Worm (Caenorhabditis elegans) whole organism, young adult: ENCODE measurements around the gene abi-1.
A peak's percentile ranks its signal among the peaks of the same experiment; 100 is the strongest.

Source experiments
- B0336.3 ChIP-seq: fragments of 200-800 bp; sonication (Bioruptor generic); IDR thresholded peaks from 2 replicates; pipeline ENCODE4 v1.3.6; 2022; ENCODE audit warnings: missing genetic modification characterization, missing compliant biosample characterization
- C06A6.2 ChIP-seq: fragments of 200-800 bp; sonication (Bioruptor generic); conservative IDR thresholded peaks from 2 replicates; pipeline ENCODE4 v1.3.6; 2022; ENCODE audit warnings: missing genetic modification characterization, missing compliant biosample characterization
- D2030.7 ChIP-seq: fragments of 200-800 bp; sonication (Bioruptor generic); IDR thresholded peaks from 2 replicates; pipeline ENCODE4 v1.3.6; 2022; ENCODE audit warnings: missing genetic modification reagents, missing genetic modification characterization, missing compliant biosample characterization
- F10E7.11 ChIP-seq: sonication (generic microtip); optimal IDR thresholded peaks from 2 replicates; lab custom pipeline; 2017; ENCODE audit warnings: mild to moderate bottlenecking, missing genetic modification characterization, moderate library complexity, missing compliant biosample characterization
- F33H1.4 ChIP-seq: fragments of 200-800 bp; sonication (Bioruptor generic); IDR thresholded peaks from 2 replicates; pipeline ENCODE4 v1.3.6; 2022; ENCODE audit warnings: missing genetic modification reagents, missing genetic modification characterization, missing compliant biosample characterization
- F39B2.1 ChIP-seq: fragments of 200-800 bp; sonication (Bioruptor generic); IDR thresholded peaks from 2 replicates; pipeline ENCODE4 v1.3.6; 2022; ENCODE audit warnings: missing genetic modification reagents, missing genetic modification characterization, missing compliant biosample characterization
- F52B5.7 ChIP-seq: sonication (generic microtip); optimal IDR thresholded peaks from 2 replicates; lab custom pipeline; 2016; ENCODE audit warnings: mild to moderate bottlenecking, missing genetic modification characterization, missing compliant biosample characterization
- F57C9.4 ChIP-seq: sonication (generic microtip); optimal IDR thresholded peaks from 2 replicates; lab custom pipeline; 2017; ENCODE audit warnings: mild to moderate bottlenecking, missing genetic modification characterization, missing compliant biosample characterization
- Y53G8AR.9 ChIP-seq: fragments of 200-800 bp; sonication (Bioruptor generic); conservative IDR thresholded peaks from 2 replicates; pipeline ENCODE4 v1.3.6; 2022; ENCODE audit warnings: missing genetic modification reagents, missing genetic modification characterization, missing compliant biosample characterization
- ama-1 ChIP-seq, 3 experiments: fragments of 150-350 bp in 1 of 3; sonication (generic microtip) in 2 of 3; optimal IDR thresholded peaks; 2 replicates each; lab custom pipeline; 2014 to 2018; ENCODE audit warnings: missing biosample characterization in 2 of 3, missing genetic modification characterization in 2 of 3, missing genetic modification reagents in 2 of 3
- attf-6 ChIP-seq: fragments of 200-800 bp; sonication (Bioruptor generic); IDR thresholded peaks from 2 replicates; pipeline ENCODE4 v1.3.6; 2022; ENCODE audit warnings: missing genetic modification reagents, missing genetic modification characterization, missing compliant biosample characterization
- bed-2 ChIP-seq: fragments of 200-800 bp; sonication (Bioruptor generic); IDR thresholded peaks from 2 replicates; pipeline ENCODE4 v1.3.6; 2022; ENCODE audit warnings: missing genetic modification reagents, missing genetic modification characterization, missing compliant biosample characterization
- ccch-3 ChIP-seq: fragments of 200-800 bp; sonication (Bioruptor generic); optimal IDR thresholded peaks from 2 replicates; lab custom pipeline; 2018; ENCODE audit warnings: mild to moderate bottlenecking, missing genetic modification characterization, missing compliant biosample characterization
- ceh-91 ChIP-seq: fragments of 200-800 bp; sonication (Bioruptor generic); IDR thresholded peaks from 2 replicates; pipeline ENCODE4 v1.3.6; 2022; ENCODE audit warnings: missing genetic modification reagents, missing genetic modification characterization, missing compliant biosample characterization
- chd-7 ChIP-seq: sonication (generic microtip); optimal IDR thresholded peaks from 2 replicates; lab custom pipeline; 2016; ENCODE audit warnings: mild to moderate bottlenecking, missing genetic modification characterization, moderate library complexity, missing compliant biosample characterization
- efl-1 ChIP-seq: fragments of 150-350 bp; optimal IDR thresholded peaks from 2 replicates; lab custom pipeline; 2014; ENCODE audit warnings: missing biosample characterization, missing genetic modification reagents, missing genetic modification characterization
- egl-18 ChIP-seq: fragments of 200-800 bp; sonication (Bioruptor generic); IDR thresholded peaks from 2 replicates; pipeline ENCODE4 v1.3.6; 2022; ENCODE audit warnings: missing genetic modification reagents, missing genetic modification characterization, missing compliant biosample characterization
- egl-44 ChIP-seq: fragments of 200-800 bp; sonication (Bioruptor generic); IDR thresholded peaks from 2 replicates; pipeline ENCODE4 v1.3.6; 2022; ENCODE audit warnings: missing genetic modification reagents, missing genetic modification characterization, missing compliant biosample characterization
- lin-26 ChIP-seq: fragments of 200-800 bp; sonication (Bioruptor generic); IDR thresholded peaks from 2 replicates; pipeline ENCODE4 v1.3.6; 2022; ENCODE audit warnings: missing genetic modification reagents, missing genetic modification characterization, missing compliant biosample characterization
- lin-35 ChIP-seq, 3 experiments: fragments of 150-350 bp in 2 of 3; sonication (generic microtip) in 1 of 3; optimal IDR thresholded peaks; 2 replicates each; lab custom pipeline; 2014 to 2018; ENCODE audit warnings: missing biosample characterization in 3 of 3, missing genetic modification characterization in 3 of 3, missing genetic modification reagents in 3 of 3
- lsl-1 ChIP-seq: fragments of 200-800 bp; sonication (Bioruptor generic); optimal IDR thresholded peaks from 2 replicates; lab custom pipeline; 2018; ENCODE audit warnings: mild to moderate bottlenecking, missing genetic modification characterization, moderate library complexity, missing compliant biosample characterization
- madf-10 ChIP-seq: sonication (generic microtip); optimal IDR thresholded peaks from 2 replicates; lab custom pipeline; 2016; ENCODE audit warnings: mild to moderate bottlenecking, missing genetic modification characterization, missing compliant biosample characterization
- madf-6 ChIP-seq: fragments of 200-800 bp; sonication (Bioruptor generic); IDR thresholded peaks from 2 replicates; pipeline ENCODE4 v1.3.6; 2022; ENCODE audit warnings: missing genetic modification reagents, missing genetic modification characterization, missing compliant biosample characterization
- madf-8 ChIP-seq: fragments of 200-800 bp; sonication (Bioruptor generic); conservative IDR thresholded peaks from 2 replicates; pipeline ENCODE4 v1.3.6; 2022; ENCODE audit warnings: missing genetic modification reagents, missing genetic modification characterization, missing compliant biosample characterization
- nfya-1 ChIP-seq: sonication (generic microtip); optimal IDR thresholded peaks from 2 replicates; lab custom pipeline; 2017; ENCODE audit warnings: antibody characterized with exemption, missing compliant biosample characterization, missing genetic modification characterization, borderline replicate concordance; ENCODE audit not compliant: insufficient read depth
- nhr-120 ChIP-seq: fragments of 200-800 bp; sonication (Bioruptor generic); IDR thresholded peaks from 2 replicates; pipeline ENCODE4 v1.3.6; 2022; ENCODE audit warnings: missing genetic modification characterization, missing compliant biosample characterization
- repo-1 ChIP-seq: sonication (generic microtip); optimal IDR thresholded peaks from 2 replicates; lab custom pipeline; 2017; ENCODE audit warnings: mild to moderate bottlenecking, missing genetic modification characterization, missing compliant biosample characterization
- sea-2 ChIP-seq: fragments of 200-800 bp; sonication (Bioruptor generic); IDR thresholded peaks from 2 replicates; pipeline ENCODE4 v1.3.6; 2022; ENCODE audit warnings: missing genetic modification characterization, missing compliant biosample characterization
- snpc-1.1 ChIP-seq: sonication (generic microtip); optimal IDR thresholded peaks from 2 replicates; lab custom pipeline; 2017; ENCODE audit warnings: missing genetic modification characterization, mild to moderate bottlenecking, missing compliant biosample characterization, antibody characterized with exemption, moderate library complexity, missing genotype, missing genetic modification reagents; ENCODE audit not compliant: insufficient read depth
- snpc-1.3 ChIP-seq: sonication (generic microtip); optimal IDR thresholded peaks from 2 replicates; lab custom pipeline; 2017; ENCODE audit warnings: missing genetic modification characterization, mild to moderate bottlenecking, missing compliant biosample characterization, antibody characterized with exemption, moderate library complexity, missing genotype, missing genetic modification reagents; ENCODE audit not compliant: insufficient read depth
- tbp1 ChIP-seq: fragments of 200-800 bp; sonication (Bioruptor generic); optimal IDR thresholded peaks from 2 replicates; lab custom pipeline; 2018; ENCODE audit warnings: mild to moderate bottlenecking, missing genetic modification characterization, missing compliant biosample characterization
- xnd-1 ChIP-seq: sonication (generic microtip); optimal IDR thresholded peaks from 2 replicates; lab custom pipeline; 2016; ENCODE audit warnings: missing genotype, missing genetic modification reagents, missing genetic modification characterization, missing compliant biosample characterization
- ztf-18 ChIP-seq: sonication (generic microtip); optimal IDR thresholded peaks from 2 replicates; lab custom pipeline; 2016; ENCODE audit warnings: missing genotype, mild to moderate bottlenecking, missing genetic modification characterization, missing compliant biosample characterization
- ztf-26 ChIP-seq: sonication (generic microtip); optimal IDR thresholded peaks from 2 replicates; lab custom pipeline; 2017; ENCODE audit warnings: missing genetic modification characterization, missing compliant biosample characterization
- ztf-6 ChIP-seq: fragments of 200-800 bp; sonication (Bioruptor generic); IDR thresholded peaks from 2 replicates; pipeline ENCODE4 v1.3.6; 2022; ENCODE audit warnings: missing genetic modification reagents, missing genetic modification characterization, missing compliant biosample characterization

The abi-1 gene

DNA sequence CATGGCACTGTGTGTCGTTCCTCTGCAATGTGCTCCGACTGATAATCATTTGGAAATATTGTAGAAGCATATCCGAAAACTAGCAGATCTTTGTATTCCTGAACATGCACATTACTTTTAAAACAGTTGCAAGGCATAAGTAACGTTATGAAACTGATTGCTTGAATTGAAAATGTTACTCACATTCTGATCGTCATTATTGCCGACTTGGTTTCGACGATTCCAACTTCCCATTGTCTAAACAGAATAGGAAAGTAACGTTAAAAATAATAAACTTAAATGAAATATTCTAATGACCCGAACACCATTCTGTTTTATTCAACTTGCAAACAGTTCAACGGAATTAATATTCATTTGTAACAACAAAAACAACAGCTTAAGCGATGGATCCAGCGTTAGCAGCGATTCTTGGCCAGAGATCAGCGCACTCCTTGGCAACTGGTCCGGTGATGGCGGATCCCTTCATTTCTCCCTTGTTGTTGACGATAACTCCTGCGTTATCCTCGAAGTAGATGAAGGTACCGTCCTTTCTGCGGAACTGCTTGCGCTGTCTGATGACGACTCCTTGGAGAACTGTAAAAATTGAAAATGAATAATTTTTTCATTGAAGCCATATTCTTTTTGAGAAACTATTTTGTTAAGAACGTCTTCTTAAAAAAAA, 12.8 kb upstream of the abi-1 start, which contains the start of gene swp-1 (continued):
- TF ChIP-seq F39B2.1 (no peak), attf-6 (GFP tag; lab: Robert Waterston, UW) (peak; percentile 76), ceh-91 (GFP tag; lab: Robert Waterston, UW) (no peak), C06A6.2 (GFP tag; lab: Robert Waterston, UW) (no peak), tbp1 (GFP tag; lab: Kevin White, UChicago) (peak; percentile 28), F52B5.7 (tag; lab: Kevin White, UChicago) (no peak), chd-7 (no peak), egl-44 (GFP tag; lab: Robert Waterston, UW) (0 out of 2 replicates have a peak, but pooled peaks have one; percentile 24), ztf-26 (no peak), snpc-1.3 (tag; lab: Kevin White, UChicago) (no peak), F57C9.4 (tag; lab: Kevin White, UChicago) (no peak), nfya-1 (tag; lab: Kevin White, UChicago) (no peak), egl-18 (GFP tag; lab: Robert Waterston, UW) (no peak), sea-2 (GFP tag; lab: Robert Waterston, UW) (no peak), repo-1 (tag; lab: Kevin White, UChicago) (no peak), ama-1 (optimal IDR thresholded peaks at IDR 0.05; lab: Kevin White, UChicago) (no peak), ama-1 (GFP tag; optimal IDR thresholded peaks at IDR 0.05; lab: Kevin White, UChicago) (no peak)
- TF ChIP-seq, all 124 proteins: peak for 27

DNA sequence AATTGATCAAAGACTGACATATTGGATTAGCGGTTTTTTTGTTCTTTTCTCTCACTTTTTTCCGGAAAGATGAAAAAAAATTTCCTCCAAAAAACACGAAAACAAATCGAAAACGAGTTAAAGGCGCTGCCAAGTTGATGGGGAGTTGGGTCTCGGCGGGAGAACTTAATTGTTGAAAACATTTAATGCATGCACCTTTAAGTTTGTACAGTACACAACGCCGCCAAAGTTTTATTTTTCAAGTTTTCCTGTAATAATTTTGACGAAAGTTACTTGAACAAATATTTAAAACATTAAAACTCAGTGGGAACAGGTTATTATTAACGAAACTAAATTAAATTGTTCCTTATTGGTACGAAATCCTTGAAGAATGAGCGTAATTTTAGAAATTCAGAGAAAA, 9.0 kb upstream of the abi-1 start:
- TF ChIP-seq madf-8 (GFP tag; lab: Robert Waterston, UW) (peak; percentile 49), lin-26 (GFP tag; lab: Robert Waterston, UW) (no peak), madf-10 (tag; lab: Kevin White, UChicago) (no peak), efl-1 (GFP tag; lab: Kevin White, UChicago) (peak; percentile 83), F33H1.4 (GFP tag; lab: Robert Waterston, UW) (peak; percentile 79), ztf-6 (no peak), bed-2 (GFP tag; lab: Robert Waterston, UW) (no peak), F52B5.7 (tag; lab: Kevin White, UChicago) (no peak), madf-6 (peak; percentile 78), snpc-1.1 (no peak), lin-35 (GFP tag; optimal IDR thresholded peaks at IDR 0.05; lab: Kevin White, UChicago) (no peak), attf-6 (GFP tag; lab: Robert Waterston, UW) (no peak), lsl-1 (GFP tag; lab: Kevin White, UChicago) (peak; percentile 80), D2030.7 (peak; percentile 41; the same call in 1 of the 2 replicates), ama-1 (optimal IDR thresholded peaks at IDR 0.05; lab: Kevin White, UChicago) (no peak), ama-1 (GFP tag; optimal IDR thresholded peaks at IDR 0.05; lab: Kevin White, UChicago) (no peak), F10E7.11 (tag; lab: Kevin White, UChicago) (no peak), nhr-120 (GFP tag; lab: Robert Waterston, UW) (no peak), B0336.3 (GFP tag; lab: Robert Waterston, UW) (no peak), ceh-91 (GFP tag; lab: Robert Waterston, UW) (peak; percentile 41; the same call in 1 of the 2 replicates), xnd-1 (tag; lab: Kevin White, UChicago) (peak; percentile 21), ztf-26 (no peak), chd-7 (no peak), ccch-3 (no peak), ztf-18 (no peak), Y53G8AR.9 (GFP tag; lab: Robert Waterston, UW) (no peak)
- TF ChIP-seq, all 124 proteins: peak for 8
